Fruit fly (Drosophila melanogaster): ENCODE measurements around the gene eRF3.

DNA sequence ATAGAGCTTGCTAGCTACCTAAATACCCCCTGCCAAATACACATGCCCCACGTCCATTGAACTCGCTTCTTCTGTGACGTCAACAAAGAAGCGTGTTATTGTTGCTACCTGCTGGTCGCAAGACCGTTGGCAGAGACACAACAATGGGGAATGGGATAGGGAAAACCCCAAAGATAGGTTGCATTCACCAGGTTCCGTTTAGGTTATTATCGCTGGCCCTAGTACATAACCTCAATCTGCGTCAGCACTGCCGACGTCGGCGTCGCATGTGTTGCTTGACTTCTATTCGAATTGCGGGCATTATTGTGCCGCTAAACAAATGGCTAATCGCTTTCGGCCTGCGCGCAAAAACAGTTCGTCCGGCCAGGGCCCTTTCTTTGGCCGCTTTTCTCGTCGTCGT lies 1.2 kb downstream of the eRF3 start:
- TF ChIP-seq CG8478 (optimal IDR thresholded peaks at IDR 0.05), result no peak
- no peak for TF ChIP-seq CTCF (optimal IDR thresholded peaks at IDR 0.05)

Measured in S2 (cell line).